Fruit fly (Drosophila melanogaster) whole organism, embryonic: ENCODE results near the gene CG32700.
A peak's percentile ranks its signal among the peaks of the same experiment; 100 is the strongest.

ENCODE experiments used
- Atf-2 ChIP-seq: fragments of 200-800 bp; sonication (Bioruptor generic); optimal IDR thresholded peaks from 2 replicates; lab custom pipeline; 2016; ENCODE audit warnings: missing biosample characterization, missing genetic modification characterization
- BEAF-32 ChIP-seq: fragments of 200-800 bp; sonication (Bioruptor generic); optimal IDR thresholded peaks from 3 replicates; lab custom pipeline; 2017; ENCODE audit warnings: missing biosample characterization, missing genetic modification characterization, mild to moderate bottlenecking, moderate library complexity, missing genetic modification reagents
- BtbVII ChIP-seq: fragments of 200-800 bp; sonication (Bioruptor generic); optimal IDR thresholded peaks from 3 replicates; lab custom pipeline; 2017; ENCODE audit warnings: missing biosample characterization, mild to moderate bottlenecking, missing genetic modification characterization
- CG10654 ChIP-seq: fragments of 200-800 bp; sonication (Bioruptor generic); optimal IDR thresholded peaks from 2 replicates; lab custom pipeline; 2016; ENCODE audit warnings: missing biosample characterization, missing genetic modification characterization
- CG10959 ChIP-seq: fragments of 200-800 bp; sonication (Bioruptor generic); IDR thresholded peaks from 2 replicates; pipeline ENCODE4 v1.3.6; 2022; ENCODE audit warnings: missing biosample characterization, missing genetic modification characterization
- CG12219 ChIP-seq: fragments of 200-800 bp; sonication (Bioruptor generic); optimal IDR thresholded peaks from 3 replicates; lab custom pipeline; 2018; ENCODE audit warnings: missing biosample characterization, mild to moderate bottlenecking, missing genetic modification characterization
- CG13296 ChIP-seq: fragments of 200-800 bp; sonication (Bioruptor generic); optimal IDR thresholded peaks from 3 replicates; lab custom pipeline; 2018; ENCODE audit warnings: missing biosample characterization, mild to moderate bottlenecking, missing genetic modification characterization
- CG16813 ChIP-seq: fragments of 200-800 bp; sonication (Bioruptor generic); IDR thresholded peaks from 3 replicates; pipeline ENCODE4 v1.3.6; 2022; ENCODE audit warnings: missing biosample characterization, missing genetic modification characterization; ENCODE audit not compliant: partially characterized antibody
- CG17802 ChIP-seq: fragments of 200-800 bp; sonication (Bioruptor generic); optimal IDR thresholded peaks from 2 replicates; lab custom pipeline; 2018; ENCODE audit warnings: missing biosample characterization, mild to moderate bottlenecking, missing genetic modification characterization, moderate library complexity
- CG18262 ChIP-seq: fragments of 200-800 bp; optimal IDR thresholded peaks from 3 replicates; lab custom pipeline; 2019; ENCODE audit warnings: missing biosample characterization, mild to moderate bottlenecking, missing genetic modification characterization, moderate library complexity
- CG18619 ChIP-seq: fragments of 200-800 bp; sonication (Bioruptor generic); optimal IDR thresholded peaks from 3 replicates; lab custom pipeline; 2017; ENCODE audit warnings: missing biosample characterization, mild to moderate bottlenecking, missing genetic modification characterization
- CG32532 ChIP-seq: fragments of 200-800 bp; sonication (Bioruptor generic); IDR thresholded peaks from 2 replicates; pipeline ENCODE4 v1.3.6; 2022; ENCODE audit warnings: missing biosample characterization, missing genetic modification characterization
- CG4617 ChIP-seq: fragments of 200-800 bp; sonication (Bioruptor generic); optimal IDR thresholded peaks from 3 replicates; lab custom pipeline; 2016; ENCODE audit warnings: missing biosample characterization, missing genetic modification characterization, borderline replicate concordance
- CG8359 ChIP-seq: fragments of 200-800 bp; sonication (Bioruptor generic); optimal IDR thresholded peaks from 2 replicates; lab custom pipeline; 2017; ENCODE audit warnings: missing biosample characterization, mild to moderate bottlenecking, missing genetic modification characterization, borderline replicate concordance
- CkIIα-i1 ChIP-seq: fragments of 200-800 bp; sonication (Bioruptor generic); IDR thresholded peaks from 2 replicates; pipeline ENCODE4 v1.3.6; 2022; ENCODE audit warnings: missing biosample characterization, missing genetic modification characterization
- Dfd ChIP-seq, 2 experiments: fragments of >200 bp; optimal IDR thresholded peaks; 2 replicates each; lab custom pipeline; 2017; ENCODE audit warnings: missing biosample characterization in 2 of 2, missing genetic modification characterization in 2 of 2
- Doc3 ChIP-seq: fragments of 200-800 bp; sonication (Bioruptor generic); IDR thresholded peaks from 3 replicates; pipeline ENCODE4 v1.3.6; 2022; ENCODE audit warnings: missing biosample characterization, missing genetic modification characterization; ENCODE audit not compliant: partially characterized antibody
- Ets97D ChIP-seq: fragments of 200-800 bp; sonication (Bioruptor generic); optimal IDR thresholded peaks from 3 replicates; lab custom pipeline; 2016; ENCODE audit warnings: missing biosample characterization, missing genetic modification characterization
- Gsc ChIP-seq: fragments of 200-800 bp; sonication (Bioruptor generic); IDR thresholded peaks from 2 replicates; pipeline ENCODE4 v1.3.6; 2022; ENCODE audit warnings: missing biosample characterization, missing genetic modification characterization
- HLH3B ChIP-seq: fragments of 200-800 bp; sonication (Bioruptor generic); IDR thresholded peaks from 2 replicates; pipeline ENCODE4 v1.3.6; 2022; ENCODE audit warnings: missing biosample characterization, missing genetic modification characterization
- Kr ChIP-seq: fragments of 200-800 bp; sonication (Bioruptor generic); optimal IDR thresholded peaks from 2 replicates; lab custom pipeline; 2017; ENCODE audit warnings: missing biosample characterization, mild to moderate bottlenecking, missing genetic modification characterization
- NC2α ChIP-seq: fragments of 200-800 bp; sonication (Bioruptor generic); optimal IDR thresholded peaks from 2 replicates; lab custom pipeline; 2016; ENCODE audit warnings: missing biosample characterization, missing genetic modification characterization
- NC2β ChIP-seq: fragments of 200-800 bp; sonication (Bioruptor generic); optimal IDR thresholded peaks from 2 replicates; lab custom pipeline; 2016; ENCODE audit warnings: missing biosample characterization, missing genetic modification characterization
- NFAT ChIP-seq: fragments of 200-800 bp; sonication (Bioruptor generic); IDR thresholded peaks from 2 replicates; pipeline ENCODE4 v1.3.6; 2022; ENCODE audit warnings: missing biosample characterization, missing genetic modification characterization
- Scr ChIP-seq: fragments of 200-800 bp; sonication (Bioruptor generic); IDR thresholded peaks from 2 replicates; pipeline ENCODE4 v1.3.6; 2022; ENCODE audit warnings: missing biosample characterization, missing genetic modification characterization; ENCODE audit not compliant: partially characterized antibody
- Six4 ChIP-seq: fragments of 200-800 bp; sonication (Bioruptor generic); optimal IDR thresholded peaks from 2 replicates; lab custom pipeline; 2016; ENCODE audit warnings: missing biosample characterization, missing genetic modification characterization
- Sry-β ChIP-seq: fragments of 200-800 bp; sonication (Bioruptor generic); optimal IDR thresholded peaks from 2 replicates; lab custom pipeline; 2018; ENCODE audit warnings: missing biosample characterization, mild to moderate bottlenecking, missing genetic modification characterization, moderate library complexity
- YL-1 ChIP-seq: fragments of 200-800 bp; sonication (Bioruptor generic); optimal IDR thresholded peaks from 3 replicates; lab custom pipeline; 2017; ENCODE audit warnings: missing biosample characterization, mild to moderate bottlenecking, missing genetic modification characterization
- ara ChIP-seq: fragments of 200-800 bp; sonication (Bioruptor generic); IDR thresholded peaks from 2 replicates; pipeline ENCODE4 v1.3.6; 2022; ENCODE audit warnings: missing biosample characterization, missing genetic modification characterization
- ash1 ChIP-seq: fragments of 200-800 bp; sonication (Bioruptor generic); optimal IDR thresholded peaks from 2 replicates; lab custom pipeline; 2018; ENCODE audit warnings: missing biosample characterization, mild to moderate bottlenecking, missing genetic modification characterization
- bcd ChIP-seq: fragments of 200-800 bp; sonication (Bioruptor generic); optimal IDR thresholded peaks from 2 replicates; lab custom pipeline; 2017; ENCODE audit warnings: missing biosample characterization, mild to moderate bottlenecking, missing genetic modification characterization
- ci ChIP-seq: fragments of 200-800 bp; sonication (Bioruptor generic); IDR thresholded peaks from 3 replicates; pipeline ENCODE4 v1.3.6; 2022; ENCODE audit warnings: missing biosample characterization, missing genetic modification characterization
- dimm ChIP-seq: fragments of 200-800 bp; sonication (Bioruptor generic); IDR thresholded peaks from 2 replicates; pipeline ENCODE4 v1.3.6; 2022; ENCODE audit warnings: missing biosample characterization, missing genetic modification characterization
- dmrt11E ChIP-seq: fragments of 200-800 bp; sonication (Bioruptor generic); optimal IDR thresholded peaks from 3 replicates; lab custom pipeline; 2018; ENCODE audit warnings: missing biosample characterization, mild to moderate bottlenecking, missing genetic modification characterization, moderate library complexity
- fru ChIP-seq: fragments of >200 bp; optimal IDR thresholded peaks from 2 replicates; lab custom pipeline; 2017
- gce ChIP-seq: fragments of 200-800 bp; sonication (Bioruptor generic); IDR thresholded peaks from 3 replicates; pipeline ENCODE4 v1.3.6; 2022; ENCODE audit warnings: missing biosample characterization, missing genetic modification characterization
- gcm2 ChIP-seq: fragments of 200-800 bp; sonication (Bioruptor generic); optimal IDR thresholded peaks from 2 replicates; lab custom pipeline; 2016; ENCODE audit warnings: missing biosample characterization, missing genetic modification characterization
- jumu ChIP-seq: fragments of 200-800 bp; sonication (Bioruptor generic); optimal IDR thresholded peaks from 3 replicates; lab custom pipeline; 2016; ENCODE audit warnings: missing biosample characterization, missing genetic modification characterization
- kay ChIP-seq: fragments of 200-800 bp; sonication (Bioruptor generic); optimal IDR thresholded peaks from 2 replicates; lab custom pipeline; 2016; ENCODE audit warnings: missing biosample characterization, missing genetic modification characterization
- ken ChIP-seq: fragments of 200-800 bp; sonication (Bioruptor generic); IDR thresholded peaks from 3 replicates; pipeline ENCODE4 v1.3.6; 2022; ENCODE audit warnings: missing biosample characterization, missing genetic modification characterization
- mld ChIP-seq: fragments of 200-800 bp; sonication (Bioruptor generic); IDR thresholded peaks from 3 replicates; pipeline ENCODE4 v1.3.6; 2022; ENCODE audit warnings: missing biosample characterization, missing genetic modification characterization; ENCODE audit not compliant: partially characterized antibody
- nerfin-2 ChIP-seq: fragments of 200-800 bp; sonication (Bioruptor generic); IDR thresholded peaks from 2 replicates; pipeline ENCODE4 v1.3.6; 2022; ENCODE audit warnings: missing biosample characterization, missing genetic modification characterization; ENCODE audit not compliant: partially characterized antibody
- pita ChIP-seq: fragments of 200-800 bp; sonication (Bioruptor generic); optimal IDR thresholded peaks from 2 replicates; lab custom pipeline; 2017; ENCODE audit warnings: missing biosample characterization, mild to moderate bottlenecking, missing genetic modification characterization
- row ChIP-seq: fragments of 200-800 bp; sonication (Bioruptor generic); IDR thresholded peaks from 3 replicates; pipeline ENCODE4 v1.3.6; 2022; ENCODE audit warnings: missing biosample characterization, missing genetic modification characterization
- sisA ChIP-seq: fragments of 200-800 bp; sonication (Bioruptor generic); IDR thresholded peaks from 2 replicates; pipeline ENCODE4 v1.3.6; 2022; ENCODE audit warnings: missing biosample characterization, missing genetic modification characterization
- sob ChIP-seq: fragments of 200-800 bp; sonication (Bioruptor generic); IDR thresholded peaks from 2 replicates; pipeline ENCODE4 v1.3.6; 2022; ENCODE audit warnings: missing biosample characterization, missing genetic modification characterization
- tap ChIP-seq: fragments of 200-800 bp; optimal IDR thresholded peaks from 3 replicates; lab custom pipeline; 2019; ENCODE audit warnings: missing biosample characterization, mild to moderate bottlenecking, missing genetic modification characterization, moderate library complexity
- vvl ChIP-seq: fragments of 200-800 bp; sonication (Bioruptor generic); IDR thresholded peaks from 2 replicates; pipeline ENCODE4 v1.3.6; 2022; ENCODE audit warnings: missing biosample characterization, missing genetic modification characterization
- wdn ChIP-seq: fragments of 200-800 bp; sonication (Bioruptor generic); IDR thresholded peaks from 2 replicates; pipeline ENCODE4 v1.3.6; 2022; ENCODE audit warnings: missing biosample characterization, missing genetic modification characterization
- z ChIP-seq: fragments of 200-800 bp; sonication (Bioruptor generic); IDR thresholded peaks from 3 replicates; pipeline ENCODE4 v1.3.6; 2022; ENCODE audit warnings: missing biosample characterization, missing genetic modification characterization

The CG32700 gene

dm6 chrX:9553545-9554320 is 3.1 kb upstream of the CG32700 start (continued):
- TF ChIP-seq ci (GFP tag; lab: Robert Waterston, UW) (peak; percentile 92), Doc3 (GFP tag; lab: Robert Waterston, UW) (no peak; the same call in 2 of the 3 replicates), dimm (GFP tag; lab: Robert Waterston, UW) (peak; percentile 53; the same call in 1 of the 2 replicates), NC2β (GFP tag; lab: Kevin White, UChicago) (peak; percentile 81), CG18262 (tag; lab: Kevin White, UChicago) (peak; percentile 87), sob (GFP tag; lab: Robert Waterston, UW) (peak; percentile 89), CG10959 (GFP tag; lab: Robert Waterston, UW) (peak; percentile 81), fru (lab: Kevin White, UChicago) (no peak), ash1 (peak; percentile 27), gcm2 (peak; percentile 78), CkIIα-i1 (GFP tag; lab: Robert Waterston, UW) (no peak), CG10654 (peak; percentile 73), Dfd (GFP tag; optimal IDR thresholded peaks at IDR 0.05; lab: Kevin White, UChicago) (no peak), Sry-β (GFP tag; lab: Kevin White, UChicago) (peak; percentile 92), Six4 (peak; percentile 78), Atf-2 (GFP tag; lab: Kevin White, UChicago) (peak; percentile 76), BEAF-32 (peak; percentile 20), tap (tag; lab: Kevin White, UChicago) (peak; percentile 80), ken (GFP tag; lab: Robert Waterston, UW) (peak; percentile 84), sisA (GFP tag; lab: Robert Waterston, UW) (peak; percentile 80), ara (GFP tag; lab: Robert Waterston, UW) (peak; percentile 87), Ets97D (GFP tag; lab: Kevin White, UChicago) (peak; percentile 2), Scr (peak; percentile 53), CG17802 (tag; lab: Kevin White, UChicago) (peak; percentile 49), Gsc (GFP tag; lab: Robert Waterston, UW) (no peak), CG13296 (GFP tag; lab: Kevin White, UChicago) (peak; percentile 87), CG16813 (GFP tag; lab: Robert Waterston, UW) (peak; percentile 41; the same call in 1 of the 3 replicates), CG12219 (GFP tag; lab: Kevin White, UChicago) (peak; percentile 87), row (peak; percentile 96), bcd (GFP tag; lab: Kevin White, UChicago) (peak; percentile 88), z (GFP tag; lab: Robert Waterston, UW) (no peak), CG32532 (peak; percentile 94), kay (GFP tag; lab: Kevin White, UChicago) (peak; percentile 66), wdn (GFP tag; lab: Robert Waterston, UW) (peak; percentile 61), CG4617 (GFP tag; lab: Kevin White, UChicago) (peak; percentile 40), vvl (GFP tag; lab: Robert Waterston, UW) (peak; percentile 94), YL-1 (GFP tag; lab: Kevin White, UChicago) (peak; percentile 75), mld (GFP tag; lab: Robert Waterston, UW) (no peak), HLH3B (GFP tag; lab: Robert Waterston, UW) (peak; percentile 86), pita (no peak), BtbVII (GFP tag; lab: Kevin White, UChicago) (peak; percentile 85), CG18619 (GFP tag; lab: Kevin White, UChicago) (peak; percentile 86), nerfin-2 (GFP tag; lab: Robert Waterston, UW) (no peak), NC2α (peak; percentile 60), CG8359 (GFP tag; lab: Kevin White, UChicago) (peak; percentile 70), gce (GFP tag; lab: Robert Waterston, UW) (peak; percentile 79; the same call in 2 of the 3 replicates), NFAT (GFP tag; lab: Robert Waterston, UW) (peak; percentile 69), dmrt11E (tag; lab: Kevin White, UChicago) (peak; percentile 88), jumu (GFP tag; lab: Kevin White, UChicago) (peak; percentile 53), Kr (GFP tag; lab: Kevin White, UChicago) (no peak)
